Worm (Caenorhabditis elegans) whole organism, L4 larva: Measurements from ENCODE around the gene clec-78.
"Not testable (repeated sequence)": the region's sequence is repeated elsewhere in the genome, so short reads cannot be mapped to it uniquely, and the experiment has no call there.

Experiments used
- F49E8.2 ChIP-seq: sonication (generic microtip); optimal IDR thresholded peaks from 2 replicates; lab custom pipeline; 2016; ENCODE audit warnings: missing compliant biosample characterization, mild to moderate bottlenecking, missing genetic modification characterization, borderline replicate concordance
- R02D3.7 ChIP-seq: fragments of 150-350 bp; sonication (generic microtip); optimal IDR thresholded peaks from 3 replicates; lab custom pipeline; 2014; ENCODE audit warnings: missing biosample characterization, missing genetic modification characterization
- Y105C5A.15 ChIP-seq: fragments of 200-800 bp; sonication (Bioruptor generic); IDR thresholded peaks from 2 replicates; pipeline ENCODE4 v1.3.6; 2022; ENCODE audit warnings: missing genetic modification characterization, missing compliant biosample characterization
- Y48G9A.11 ChIP-seq: fragments of 200-800 bp; sonication (Bioruptor generic); IDR thresholded peaks from 2 replicates; pipeline ENCODE4 v1.3.6; 2022; ENCODE audit warnings: missing genetic modification reagents, missing genetic modification characterization, missing compliant biosample characterization
- Y5F2A.4 ChIP-seq: fragments of 200-800 bp; sonication (Bioruptor generic); optimal IDR thresholded peaks from 2 replicates; lab custom pipeline; 2018; ENCODE audit warnings: mild to moderate bottlenecking, missing genetic modification characterization, missing compliant biosample characterization
- Y75B8A.6 ChIP-seq: fragments of 200-800 bp; sonication (Bioruptor generic); IDR thresholded peaks from 2 replicates; pipeline ENCODE4 v1.3.6; 2022; ENCODE audit warnings: missing genetic modification reagents, missing genetic modification characterization, missing compliant biosample characterization
- ZK337.2 ChIP-seq: fragments of 200-800 bp; sonication (Bioruptor generic); IDR thresholded peaks from 2 replicates; pipeline ENCODE4 v1.3.6; 2022; ENCODE audit warnings: missing genetic modification reagents, missing genetic modification characterization, missing compliant biosample characterization
- ZK546.5 ChIP-seq, 2 experiments: sonication (generic microtip); optimal IDR thresholded peaks; 2 replicates each; lab custom pipeline; 2017; ENCODE audit warnings: missing biosample characterization in 2 of 2, missing genetic modification characterization in 2 of 2
- aha-1 ChIP-seq: fragments of 150-350 bp; peaks from one replicate; lab custom pipeline; 2014; ENCODE audit warnings: missing biosample characterization, missing genetic modification characterization
- arid-1 ChIP-seq: fragments of 200-800 bp; sonication (Bioruptor generic); conservative IDR thresholded peaks from 2 replicates; pipeline ENCODE4 v1.3.6; 2022; ENCODE audit warnings: missing genetic modification reagents, missing genetic modification characterization, missing compliant biosample characterization
- ces-1 ChIP-seq: fragments of 150-350 bp; sonication (generic microtip); optimal IDR thresholded peaks from 4 replicates; lab custom pipeline; 2014; ENCODE audit warnings: missing biosample characterization, missing genetic modification reagents, missing genetic modification characterization
- ctbp-1 ChIP-seq: fragments of 200-800 bp; sonication (Bioruptor generic); IDR thresholded peaks from 2 replicates; pipeline ENCODE4 v1.3.6; 2022; ENCODE audit warnings: missing genetic modification reagents, missing genetic modification characterization, missing compliant biosample characterization
- daf-19 ChIP-seq: fragments of 200-800 bp; sonication (Bioruptor generic); conservative IDR thresholded peaks from 2 replicates; pipeline ENCODE4 v1.3.6; 2022; ENCODE audit warnings: missing genetic modification characterization, missing compliant biosample characterization
- daf-8 ChIP-seq: fragments of 200-800 bp; sonication (Bioruptor generic); IDR thresholded peaks from 2 replicates; pipeline ENCODE4 v1.3.6; 2022; ENCODE audit warnings: missing genetic modification characterization, missing compliant biosample characterization
- dmd-9 ChIP-seq: fragments of 200-800 bp; sonication (Bioruptor generic); IDR thresholded peaks from 2 replicates; pipeline ENCODE4 v1.3.6; 2022; ENCODE audit warnings: missing genetic modification reagents, missing genetic modification characterization, missing compliant biosample characterization
- dpl-1 ChIP-seq: fragments of 150-350 bp; optimal IDR thresholded peaks from 2 replicates; lab custom pipeline; 2014; ENCODE audit warnings: missing biosample characterization, missing genetic modification reagents, missing genetic modification characterization
- duxl-1 ChIP-seq: sonication (generic microtip); optimal IDR thresholded peaks from 2 replicates; lab custom pipeline; 2016; ENCODE audit warnings: mild to moderate bottlenecking, missing genetic modification characterization, moderate library complexity, missing compliant biosample characterization; ENCODE audit not compliant: poor library complexity
- egl-27 ChIP-seq: sonication (generic microtip); optimal IDR thresholded peaks from 3 replicates; lab custom pipeline; 2017; ENCODE audit warnings: missing biosample characterization, missing genetic modification reagents, missing genetic modification characterization
- egl-43 ChIP-seq: fragments of 200-800 bp; sonication (Bioruptor generic); IDR thresholded peaks from 2 replicates; pipeline ENCODE4 v1.3.6; 2022; ENCODE audit warnings: missing genetic modification reagents, missing genetic modification characterization, missing compliant biosample characterization
- hlh-11 ChIP-seq: fragments of 200-800 bp; sonication (Bioruptor generic); optimal IDR thresholded peaks from 2 replicates; lab custom pipeline; 2018; ENCODE audit warnings: mild to moderate bottlenecking, missing genetic modification characterization, missing compliant biosample characterization
- hlh-30 ChIP-seq: sonication (generic microtip); optimal IDR thresholded peaks from 2 replicates; lab custom pipeline; 2017; ENCODE audit warnings: antibody characterized with exemption, mild to moderate bottlenecking, missing genetic modification characterization, missing compliant biosample characterization; ENCODE audit not compliant: insufficient read depth
- hmg-1.1 ChIP-seq: fragments of 200-800 bp; sonication (Bioruptor generic); IDR thresholded peaks from 2 replicates; pipeline ENCODE4 v1.3.6; 2022; ENCODE audit warnings: missing genetic modification reagents, missing genetic modification characterization, missing compliant biosample characterization
- lin-1 ChIP-seq: fragments of 200-800 bp; sonication (Bioruptor generic); IDR thresholded peaks from 2 replicates; pipeline ENCODE4 v1.3.6; 2022; ENCODE audit warnings: missing genetic modification reagents, missing genetic modification characterization, missing compliant biosample characterization
- lin-39 ChIP-seq: fragments of 150-350 bp; optimal IDR thresholded peaks from 2 replicates; lab custom pipeline; 2014; ENCODE audit warnings: missing biosample characterization, missing genetic modification reagents, missing genetic modification characterization
- mep-1 ChIP-seq: fragments of 150-350 bp; sonication (generic microtip); optimal IDR thresholded peaks from 3 replicates; lab custom pipeline; 2014; ENCODE audit warnings: missing biosample characterization, missing genetic modification characterization
- mxl-2 ChIP-seq: fragments of 200-800 bp; sonication (Bioruptor generic); conservative IDR thresholded peaks from 2 replicates; pipeline ENCODE4 v1.3.6; 2022; ENCODE audit warnings: missing genetic modification reagents, missing genetic modification characterization, missing compliant biosample characterization
- nhr-237 ChIP-seq: sonication (generic microtip); optimal IDR thresholded peaks from 2 replicates; lab custom pipeline; 2017; ENCODE audit warnings: missing biosample characterization, missing genetic modification characterization
- nhr-28 ChIP-seq: fragments of 150-350 bp; optimal IDR thresholded peaks from 2 replicates; lab custom pipeline; 2014; ENCODE audit warnings: missing biosample characterization, missing genetic modification characterization
- nhr-41 ChIP-seq: fragments of 200-800 bp; sonication (Bioruptor generic); IDR thresholded peaks from 2 replicates; pipeline ENCODE4 v1.3.6; 2022; ENCODE audit warnings: missing genetic modification reagents, missing genetic modification characterization, missing compliant biosample characterization
- nhr-42 ChIP-seq: fragments of 200-800 bp; sonication (Bioruptor generic); IDR thresholded peaks from 2 replicates; pipeline ENCODE4 v1.3.6; 2022; ENCODE audit warnings: missing genetic modification characterization, missing compliant biosample characterization
- nhr-6 ChIP-seq: fragments of 150-350 bp; optimal IDR thresholded peaks from 2 replicates; lab custom pipeline; 2014; ENCODE audit warnings: missing biosample characterization, missing genetic modification characterization
- pha-4 ChIP-seq, 2 experiments: fragments of 150-350 bp in 1 of 2; fragments of 200-800 bp in 1 of 2; sonication (Bioruptor generic) in 1 of 2; IDR thresholded peaks in 1 of 2; optimal IDR thresholded peaks in 1 of 2; 2 replicates each; pipeline versions ENCODE4 v1.3.6 to Lab custom; 2014 to 2022; ENCODE audit warnings: missing genetic modification characterization in 2 of 2, missing genetic modification reagents in 2 of 2, missing biosample characterization in 1 of 2, missing compliant biosample characterization in 1 of 2
- php-3 ChIP-seq: fragments of 200-800 bp; sonication (Bioruptor generic); IDR thresholded peaks from 2 replicates; pipeline ENCODE4 v1.3.6; 2022; ENCODE audit warnings: missing genetic modification reagents, missing genetic modification characterization, missing compliant biosample characterization
- pqm-1 ChIP-seq: sonication (generic microtip); optimal IDR thresholded peaks from 2 replicates; lab custom pipeline; 2017; ENCODE audit warnings: missing biosample characterization, missing genetic modification characterization
- saeg-2 ChIP-seq: fragments of 200-800 bp; sonication (Bioruptor generic); IDR thresholded peaks from 2 replicates; pipeline ENCODE4 v1.3.6; 2022; ENCODE audit warnings: missing genetic modification reagents, missing genetic modification characterization, missing compliant biosample characterization
- set-16 ChIP-seq: fragments of 200-800 bp; sonication (Bioruptor generic); IDR thresholded peaks from 2 replicates; pipeline ENCODE4 v1.3.6; 2022; ENCODE audit warnings: missing genetic modification reagents, missing genetic modification characterization, missing compliant biosample characterization
- snpc-1.2 ChIP-seq: fragments of 200-800 bp; sonication (Bioruptor generic); IDR thresholded peaks from 2 replicates; pipeline ENCODE4 v1.3.6; 2022; ENCODE audit warnings: missing genetic modification reagents, missing genetic modification characterization, missing compliant biosample characterization
- spr-3 ChIP-seq: fragments of 200-800 bp; sonication (Bioruptor generic); optimal IDR thresholded peaks from 2 replicates; lab custom pipeline; 2018; ENCODE audit warnings: mild to moderate bottlenecking, missing genetic modification characterization, missing compliant biosample characterization
- unc-130 ChIP-seq: sonication (generic microtip); optimal IDR thresholded peaks from 2 replicates; lab custom pipeline; 2016; ENCODE audit warnings: missing genetic modification reagents, missing genetic modification characterization, missing compliant biosample characterization
- unc-62 ChIP-seq, 3 experiments: fragments of 150-350 bp in 1 of 3; sonication (generic microtip); optimal IDR thresholded peaks in 2 of 3; peaks in 1 of 3; 1 replicate in 1 of 3; 2 replicates in 2 of 3; lab custom pipeline; 2014 to 2017; ENCODE audit warnings: missing biosample characterization in 3 of 3, missing genetic modification characterization in 3 of 3, missing genetic modification reagents in 3 of 3, missing genotype in 1 of 3
- vab-7 ChIP-seq: fragments of 200-800 bp; sonication (Bioruptor generic); IDR thresholded peaks from 2 replicates; pipeline ENCODE4 v1.3.6; 2022; ENCODE audit warnings: missing genetic modification reagents, missing genetic modification characterization, missing compliant biosample characterization
- zag-1 ChIP-seq: fragments of 150-350 bp; optimal IDR thresholded peaks from 2 replicates; lab custom pipeline; 2014; ENCODE audit warnings: missing biosample characterization, missing genetic modification characterization
- zfp-3 ChIP-seq: fragments of 200-800 bp; sonication (Bioruptor generic); conservative IDR thresholded peaks from 2 replicates; pipeline ENCODE4 v1.3.6; 2022; ENCODE audit warnings: missing genetic modification reagents, missing genetic modification characterization, missing compliant biosample characterization
- zip-2 ChIP-seq: fragments of 150-350 bp; optimal IDR thresholded peaks from 2 replicates; lab custom pipeline; 2014; ENCODE audit warnings: missing biosample characterization, missing genetic modification characterization

clec-78 gene

DNA sequence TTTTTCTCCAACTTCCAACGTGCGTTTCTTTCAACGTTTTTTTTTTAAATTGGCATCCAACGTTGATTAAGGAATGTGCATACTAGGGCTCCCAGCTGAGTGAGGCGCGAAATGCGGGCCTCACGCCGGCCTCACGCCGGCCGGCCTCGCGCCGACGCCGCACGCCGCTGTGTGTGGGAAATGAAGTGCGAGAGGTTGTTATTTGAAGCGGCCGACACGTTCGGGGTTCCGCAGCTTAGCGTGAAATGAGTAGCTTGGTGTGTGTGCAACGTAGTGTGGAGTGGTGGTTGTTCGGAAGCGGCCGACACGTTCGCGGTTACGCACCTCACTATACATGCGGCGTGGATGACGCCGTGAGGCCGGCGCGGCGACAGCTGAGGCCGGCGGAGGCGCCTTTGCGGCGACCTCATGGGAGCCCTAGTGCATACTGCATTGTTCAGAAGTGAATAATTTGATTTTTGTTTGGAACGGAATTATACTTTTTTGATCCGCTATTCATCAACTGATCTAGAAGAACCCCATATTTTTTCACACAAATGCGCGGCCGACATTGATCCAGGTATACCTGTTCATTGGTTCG lies 41.4 kb upstream of the clec-78 start:
- peak; percentile 48; the same call in 1 of the 2 replicates for TF ChIP-seq egl-43 (GFP tag; lab: Robert Waterston, UW)
- peak; percentile 92 for TF ChIP-seq set-16 (GFP tag; lab: Robert Waterston, UW)
- TF ChIP-seq snpc-1.2: 0 out of 2 replicates have a peak, but pooled peaks have one; percentile 40
- TF ChIP-seq Y48G9A.11 (GFP tag; lab: Robert Waterston, UW): 0 out of 2 replicates have a peak, but pooled peaks have one; percentile 6
- TF ChIP-seq unc-62 (GFP tag; optimal IDR thresholded peaks at IDR 0.05 in 1 of 2; lab: Kevin White, UChicago): peak in 1 of 2 experiments; percentile 52
- TF ChIP-seq unc-62 (tag; optimal IDR thresholded peaks at IDR 0.05; lab: Kevin White, UChicago): not testable (repeated sequence)

DNA sequence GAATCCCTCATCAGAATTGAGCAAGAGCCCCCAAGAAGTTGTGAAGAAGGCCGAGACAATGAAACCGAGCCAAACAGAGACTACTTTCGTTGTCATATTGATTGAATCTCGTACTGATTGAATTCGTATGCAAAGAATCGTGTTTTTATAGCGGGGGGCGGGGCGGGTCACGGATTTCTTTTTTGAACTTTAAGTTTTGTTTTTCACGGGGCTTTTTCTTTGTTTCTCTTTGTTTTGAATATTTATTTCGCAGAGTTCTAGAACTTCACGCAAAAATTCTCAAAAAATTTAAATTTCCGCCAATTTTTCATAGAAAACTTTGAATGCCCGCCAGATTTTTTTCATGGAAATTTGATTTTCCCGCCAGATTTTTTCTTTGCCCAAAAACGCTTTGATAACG lies 32.8 kb upstream of the clec-78 start, which contains the start of gene clec-73:
TSS of gene clec-73 (minus strand) at position 101 of the 400 bp plus-strand sequence.
- TF ChIP-seq pha-4 (GFP tag; IDR thresholded peaks at IDR 0.05; lab: Robert Waterston, UW): no peak
- no peak for TF ChIP-seq pha-4 (tag; optimal IDR thresholded peaks at IDR 0.05; lab: Kevin White, UChicago)
- no peak for TF ChIP-seq nhr-41 (GFP tag; lab: Robert Waterston, UW)
- no peak for TF ChIP-seq saeg-2
- TF ChIP-seq nhr-42 (GFP tag; lab: Robert Waterston, UW): no peak
- TF ChIP-seq lin-39: no peak
- TF ChIP-seq hlh-11 (tag; lab: Kevin White, UChicago): no peak
- no peak for TF ChIP-seq R02D3.7

DNA sequence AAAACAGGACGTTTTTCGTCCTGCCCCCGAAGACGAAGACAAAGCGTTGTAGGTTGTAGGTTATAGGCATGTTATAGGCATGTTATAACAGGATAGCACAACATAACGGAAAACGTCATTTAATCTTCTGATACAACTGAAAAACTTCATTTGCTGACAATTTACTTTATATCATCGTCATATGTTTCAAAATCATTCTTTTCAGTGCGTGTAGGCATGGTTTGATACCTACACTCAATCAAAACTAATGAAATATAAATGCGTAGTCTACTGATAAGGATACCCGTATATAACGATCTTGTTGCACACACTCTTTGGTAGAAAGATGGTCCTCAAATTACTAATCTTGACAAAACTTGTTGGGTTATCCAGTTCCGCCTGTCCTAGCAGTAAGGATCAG lies 32.2 kb upstream of the clec-78 start, which contains the start of gene clec-74:
TSS of gene clec-74 (plus strand) at position 301 of the 400 bp plus-strand sequence.
- no peak for TF ChIP-seq pqm-1
- no peak for TF ChIP-seq ces-1 (GFP tag; lab: Kevin White, UChicago)
- no peak for TF ChIP-seq duxl-1
- no peak for TF ChIP-seq php-3 (GFP tag; lab: Robert Waterston, UW)
- TF ChIP-seq mxl-2 (GFP tag; lab: Robert Waterston, UW): no peak
- TF ChIP-seq arid-1 (GFP tag; lab: Robert Waterston, UW): no peak
- no peak for TF ChIP-seq daf-8 (GFP tag; lab: Robert Waterston, UW)
- TF ChIP-seq nhr-42 (GFP tag; lab: Robert Waterston, UW): no peak
- TF ChIP-seq nhr-237 (tag; lab: Kevin White, UChicago): no peak
- no peak for TF ChIP-seq lin-1 (GFP tag; lab: Robert Waterston, UW)
- TF ChIP-seq Y75B8A.6 (GFP tag; lab: Robert Waterston, UW): no peak
- no peak for TF ChIP-seq Y5F2A.4 (GFP tag; lab: Kevin White, UChicago)

DNA sequence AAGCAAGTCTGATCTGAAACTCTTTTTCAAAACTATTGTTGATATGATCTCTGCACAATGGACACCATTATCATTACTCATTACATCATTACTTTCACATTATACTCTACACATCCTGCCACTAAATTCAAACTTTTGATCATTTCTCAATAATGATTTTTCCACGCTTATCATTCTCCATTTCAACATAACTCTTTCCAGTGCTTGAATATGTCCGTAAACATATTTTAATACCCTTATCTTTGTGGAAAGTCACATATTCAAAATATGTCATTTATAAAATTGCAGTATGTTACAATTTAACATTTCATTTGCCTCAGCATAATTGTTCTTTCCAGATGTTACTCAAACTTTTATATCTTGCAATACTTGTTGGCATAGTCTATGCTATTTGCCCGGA lies 28.5 kb upstream of the clec-78 start, which contains the start of gene clec-75:
TSS of gene clec-75 (plus strand) at position 339 of the 400 bp plus-strand sequence.
- TF ChIP-seq vab-7 (GFP tag; lab: Robert Waterston, UW): no peak
- no peak for TF ChIP-seq ZK546.5 (tag; optimal IDR thresholded peaks at IDR 0.05; lab: Kevin White, UChicago)
- no peak for TF ChIP-seq ZK337.2
- TF ChIP-seq Y75B8A.6 (GFP tag; lab: Robert Waterston, UW): no peak
- TF ChIP-seq ctbp-1 (GFP tag; lab: Robert Waterston, UW): no peak
- TF ChIP-seq spr-3 (GFP tag; lab: Kevin White, UChicago): no peak
- no peak for TF ChIP-seq unc-62 (GFP tag; optimal IDR thresholded peaks at IDR 0.05 in 1 of 2; lab: Kevin White, UChicago)
- TF ChIP-seq unc-62 (tag; optimal IDR thresholded peaks at IDR 0.05; lab: Kevin White, UChicago): no peak
- TF ChIP-seq unc-130 (GFP tag; lab: Kevin White, UChicago): no peak
- no peak for TF ChIP-seq nhr-237 (tag; lab: Kevin White, UChicago)
- TF ChIP-seq hlh-30 (tag; lab: Kevin White, UChicago): no peak
- TF ChIP-seq dmd-9 (GFP tag; lab: Robert Waterston, UW): no peak
- TF ChIP-seq Y105C5A.15 (GFP tag; lab: Robert Waterston, UW): no peak
- no peak for TF ChIP-seq saeg-2
- no peak for TF ChIP-seq nhr-6 (tag; lab: Kevin White, UChicago)
- no peak for TF ChIP-seq F49E8.2 (tag; lab: Kevin White, UChicago)
- no peak for TF ChIP-seq mep-1 (tag; lab: Kevin White, UChicago)
- no peak for TF ChIP-seq egl-27
- no peak for TF ChIP-seq aha-1 (tag; lab: Kevin White, UChicago)
- TF ChIP-seq daf-19: no peak
- no peak for TF ChIP-seq lin-1 (GFP tag; lab: Robert Waterston, UW)
- TF ChIP-seq nhr-28 (tag; lab: Kevin White, UChicago): peak; percentile 43
- no peak for TF ChIP-seq zfp-3 (GFP tag; lab: Robert Waterston, UW)
- TF ChIP-seq zag-1 (tag; lab: Kevin White, UChicago): no peak
- TF ChIP-seq hmg-1.1: no peak
- TF ChIP-seq zip-2 (tag; lab: Kevin White, UChicago): no peak
- TF ChIP-seq dpl-1 (GFP tag; lab: Kevin White, UChicago): no peak
